Worm (Caenorhabditis elegans): ENCODE data around the gene F28H7.7.

The F28H7.7 gene

DNA sequence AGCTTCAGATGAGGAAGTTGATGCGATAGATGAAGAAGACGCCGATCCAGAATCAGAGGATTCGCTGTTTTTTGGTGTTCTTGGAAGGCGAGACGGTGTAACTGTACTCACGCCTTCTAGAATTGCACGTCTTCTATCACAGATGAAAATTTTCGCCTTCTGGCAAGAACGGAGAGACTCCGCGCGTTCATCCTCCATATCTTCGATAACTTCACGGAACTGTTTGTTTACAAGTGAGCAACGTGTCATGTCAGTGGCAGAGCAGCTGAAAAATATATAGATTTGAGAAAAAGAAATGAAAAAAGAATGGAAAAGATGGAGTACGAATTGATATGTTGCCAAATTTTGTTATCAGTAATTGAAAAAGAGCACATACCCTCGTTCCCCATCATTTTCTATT is 39.3 kb downstream of the F28H7.7 start:
- TF ChIP-seq pha-4 (tag; optimal IDR thresholded peaks at IDR 0.05) (no peak), ham-2 (GFP tag; optimal IDR thresholded peaks at IDR 0.05) (no peak), tbx-8 (GFP tag; optimal IDR thresholded peaks at IDR 0.05) (no peak), nhr-76 (tag; optimal IDR thresholded peaks at IDR 0.05) (no peak), mep-1 (tag; optimal IDR thresholded peaks at IDR 0.05) (no peak), nhr-2 (tag; optimal IDR thresholded peaks at IDR 0.05) (no peak), unc-62 (GFP tag; optimal IDR thresholded peaks at IDR 0.05) (no peak), ceh-39 (tag; optimal IDR thresholded peaks at IDR 0.05) (no peak), nhr-28 (tag; optimal IDR thresholded peaks at IDR 0.05) (no peak), hlh-1 (tag; optimal IDR thresholded peaks at IDR 0.05) (no peak), ces-1 (GFP tag; optimal IDR thresholded peaks at IDR 0.05) (no peak), bed-3 (GFP tag; optimal IDR thresholded peaks at IDR 0.05) (no peak), ceh-43 (GFP tag; optimal IDR thresholded peaks at IDR 0.05) (no peak)

DNA sequence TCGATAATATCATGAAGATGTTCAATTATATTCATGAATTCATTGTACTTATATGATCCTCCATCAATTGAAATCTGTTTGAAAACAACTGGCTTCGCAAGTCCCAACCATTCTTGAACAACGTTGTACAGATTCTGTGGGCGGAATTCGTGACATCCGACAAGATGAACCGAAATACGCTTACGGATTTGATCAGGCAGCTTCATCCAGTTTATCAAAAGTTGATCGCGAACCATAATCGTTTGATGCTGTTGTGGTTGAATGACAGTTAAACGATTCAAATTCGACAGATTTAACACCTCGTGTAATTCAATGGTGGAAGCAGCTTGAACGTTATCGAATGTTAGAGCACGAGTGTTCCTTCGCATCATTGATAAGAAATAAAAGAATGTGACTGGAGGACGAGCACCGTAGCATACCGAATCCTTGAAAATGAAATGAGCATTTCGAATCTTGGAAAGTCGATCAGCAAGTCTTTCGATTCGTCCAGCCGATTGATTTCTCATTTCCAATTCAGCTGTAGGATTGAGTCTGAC is 40.2 kb downstream of the F28H7.7 start:
- TF ChIP-seq nhr-12 (tag; optimal IDR thresholded peaks at IDR 0.05) = no peak
- no peak for TF ChIP-seq mep-1 (tag; optimal IDR thresholded peaks at IDR 0.05)
- no peak for TF ChIP-seq snpc-4 (tag; optimal IDR thresholded peaks at IDR 0.05)
- TF ChIP-seq unc-62 (GFP tag; optimal IDR thresholded peaks at IDR 0.05) = no peak
- TF ChIP-seq elt-1 (tag; optimal IDR thresholded peaks at IDR 0.05; ENCODE audit: borderline replicate concordance, insufficient read depth) = no peak
- no peak for TF ChIP-seq pha-4 (tag; optimal IDR thresholded peaks at IDR 0.05)
- TF ChIP-seq elt-3 (tag; optimal IDR thresholded peaks at IDR 0.05) = no peak
- TF ChIP-seq M03D4.4 (tag; optimal IDR thresholded peaks at IDR 0.05) = no peak
- TF ChIP-seq unc-39 (tag; optimal IDR thresholded peaks at IDR 0.05) = no peak
- no peak for TF ChIP-seq ceh-83 (GFP tag; optimal IDR thresholded peaks at IDR 0.05)
- no peak for TF ChIP-seq nhr-2 (tag; optimal IDR thresholded peaks at IDR 0.05)
- TF ChIP-seq nhr-76 (tag; optimal IDR thresholded peaks at IDR 0.05) = no peak
- no peak for TF ChIP-seq ces-1 (GFP tag; optimal IDR thresholded peaks at IDR 0.05)
- no peak for TF ChIP-seq nhr-28 (tag; optimal IDR thresholded peaks at IDR 0.05)
- TF ChIP-seq ceh-39 (tag; optimal IDR thresholded peaks at IDR 0.05) = no peak
- TF ChIP-seq blmp-1 (tag; optimal IDR thresholded peaks at IDR 0.05) = no peak
- no peak for TF ChIP-seq nhr-237 (tag; optimal IDR thresholded peaks at IDR 0.05)
- TF ChIP-seq sem-2 (GFP tag; optimal IDR thresholded peaks at IDR 0.05) = no peak
- TF ChIP-seq flh-1 (GFP tag; optimal IDR thresholded peaks at IDR 0.05) = no peak

DNA sequence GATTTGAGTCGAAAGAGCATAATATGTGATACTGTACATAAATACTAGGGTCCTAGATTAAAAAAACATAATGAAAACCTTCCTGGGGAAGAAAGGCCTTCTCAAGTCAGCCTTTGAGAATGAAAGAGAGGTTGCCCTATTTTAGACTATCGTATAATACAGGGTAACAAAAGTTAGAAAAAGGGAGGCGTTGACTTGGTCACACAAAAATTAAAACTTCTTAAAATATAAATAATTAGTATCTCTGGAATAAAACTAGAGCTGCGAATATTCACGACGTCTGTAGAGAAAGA is 41.4 kb downstream of the F28H7.7 start:
- TF ChIP-seq elt-1 (tag; optimal IDR thresholded peaks at IDR 0.05; ENCODE audit: borderline replicate concordance, insufficient read depth) = no peak

DNA sequence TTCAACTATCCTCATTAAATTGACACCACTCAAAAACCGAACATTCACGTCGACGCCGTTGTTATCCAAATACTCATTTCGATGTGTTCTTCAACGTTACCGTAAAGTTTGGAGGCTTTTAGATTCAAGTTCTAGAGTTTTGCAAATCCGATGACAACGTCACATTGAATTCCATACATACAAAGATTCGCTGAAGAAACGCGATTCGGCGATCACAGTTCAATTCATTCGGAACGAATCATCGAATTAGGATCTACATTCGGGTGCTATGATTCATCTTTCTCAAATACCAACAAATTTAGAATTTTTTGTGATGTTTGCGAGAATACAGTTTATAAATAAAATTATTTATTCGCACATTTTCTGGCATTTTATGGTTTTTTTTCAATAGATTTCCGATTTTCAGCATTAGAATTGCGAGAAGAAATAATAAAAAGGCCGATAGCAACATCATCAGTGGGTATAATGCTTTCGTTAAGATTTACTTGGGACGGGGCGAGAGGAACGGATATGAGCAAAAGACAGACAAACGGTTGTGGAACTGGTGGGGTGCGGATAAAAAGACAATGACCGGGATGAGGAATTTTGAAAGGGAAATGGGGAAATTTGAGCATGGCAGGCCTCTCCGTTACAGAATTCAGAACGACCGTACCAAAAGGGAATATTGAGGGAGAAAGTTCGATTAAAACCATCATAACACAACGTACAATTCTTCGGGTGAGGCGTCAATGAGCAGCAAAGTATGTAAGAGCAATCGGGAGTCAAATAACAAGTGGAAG is 41.9 kb downstream of the F28H7.7 start:
- TF ChIP-seq nhr-12 (tag; optimal IDR thresholded peaks at IDR 0.05) (no peak), unc-120 (tag; optimal IDR thresholded peaks at IDR 0.05; ENCODE audit: poor library complexity, severe bottlenecking) (peak; percentile 16)

DNA sequence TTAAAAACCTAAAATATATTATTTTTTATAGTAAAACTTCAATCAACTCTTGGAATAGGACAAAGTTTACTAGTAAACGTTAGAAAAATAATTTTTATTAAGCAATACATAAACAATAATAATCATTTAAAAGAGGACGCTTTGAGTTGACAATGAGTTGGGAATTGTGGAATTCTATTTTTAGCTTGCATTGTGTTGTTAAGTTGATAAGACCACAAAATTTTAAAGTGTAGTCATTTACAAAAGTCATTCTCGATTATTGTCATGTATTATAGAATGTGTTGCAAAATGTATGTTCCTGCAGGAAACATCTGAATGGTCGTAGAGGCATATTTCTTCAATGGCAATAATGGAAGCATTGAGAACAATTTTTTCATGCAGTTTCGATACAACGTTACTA is 42.9 kb downstream of the F28H7.7 start:
- TF ChIP-seq bed-3 (GFP tag; optimal IDR thresholded peaks at IDR 0.05) = no peak
- TF ChIP-seq hlh-1 (tag; optimal IDR thresholded peaks at IDR 0.05) = no peak
- TF ChIP-seq M03D4.4 (tag; optimal IDR thresholded peaks at IDR 0.05) = no peak
- no peak for TF ChIP-seq unc-120 (tag; optimal IDR thresholded peaks at IDR 0.05; ENCODE audit: poor library complexity, severe bottlenecking)
- TF ChIP-seq flh-1 (GFP tag; optimal IDR thresholded peaks at IDR 0.05) = no peak
- no peak for TF ChIP-seq nhr-76 (tag; optimal IDR thresholded peaks at IDR 0.05)
- TF ChIP-seq nhr-12 (tag; optimal IDR thresholded peaks at IDR 0.05) = no peak
- no peak for TF ChIP-seq ceh-43 (GFP tag; optimal IDR thresholded peaks at IDR 0.05)
- TF ChIP-seq mep-1 (tag; optimal IDR thresholded peaks at IDR 0.05) = no peak
- TF ChIP-seq sem-2 (GFP tag; optimal IDR thresholded peaks at IDR 0.05) = no peak
- TF ChIP-seq mab-5 (tag; optimal IDR thresholded peaks at IDR 0.05) = no peak
- no peak for TF ChIP-seq tbx-8 (GFP tag; optimal IDR thresholded peaks at IDR 0.05)
- TF ChIP-seq mls-2 (tag; optimal IDR thresholded peaks at IDR 0.05) = no peak

DNA sequence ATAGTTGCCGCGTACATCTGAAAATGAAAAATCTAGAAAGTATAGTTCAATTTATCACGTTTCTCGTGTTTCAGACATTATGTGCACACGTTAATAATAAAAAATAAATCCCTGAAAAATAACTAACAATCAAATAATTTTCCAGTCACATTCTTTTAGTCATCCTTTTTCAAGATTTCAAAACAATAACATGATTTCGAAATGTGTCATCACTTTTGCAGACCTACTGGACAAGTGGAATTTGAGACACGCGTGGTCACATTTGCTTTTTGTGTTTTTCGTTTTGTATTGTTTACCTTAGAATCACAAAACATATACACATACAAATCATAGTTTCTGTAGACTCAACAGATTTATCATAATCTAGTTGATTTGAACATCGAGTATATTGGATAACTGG is 44.6 kb downstream of the F28H7.7 start:
- no peak for TF ChIP-seq unc-120 (tag; optimal IDR thresholded peaks at IDR 0.05; ENCODE audit: poor library complexity, severe bottlenecking)
- TF ChIP-seq nhr-237 (tag; optimal IDR thresholded peaks at IDR 0.05) = no peak
